Worm (Caenorhabditis elegans): ENCODE measurements around the gene B0361.3.

Gene B0361.3

ce11 chrIII:7272088-7272487, 9.2 kb upstream of the B0361.3 start (continued):
- TF ChIP-seq nhr-11 (tag; optimal IDR thresholded peaks at IDR 0.05) (no peak), nhr-28 (tag; optimal IDR thresholded peaks at IDR 0.05) (no peak), efl-3 (GFP tag; optimal IDR thresholded peaks at IDR 0.05) (peak; percentile 4), hlh-4 (tag; optimal IDR thresholded peaks at IDR 0.05) (no peak), lin-39 (tag; optimal IDR thresholded peaks at IDR 0.05) (no peak), ceh-8 (GFP tag; optimal IDR thresholded peaks at IDR 0.05) (no peak), hpl-2 (GFP tag; optimal IDR thresholded peaks at IDR 0.05) (no peak), tlp-1 (tag; optimal IDR thresholded peaks at IDR 0.05) (no peak), blmp-1 (tag; optimal IDR thresholded peaks at IDR 0.05) (peak; percentile 29), nhr-90 (tag; optimal IDR thresholded peaks at IDR 0.05; ENCODE audit: poor library complexity) (peak; percentile 57), mef-2 (tag; optimal IDR thresholded peaks at IDR 0.05) (no peak), elt-3 (tag; optimal IDR thresholded peaks at IDR 0.05) (peak in 1 of 6 experiments; percentile 6), zag-1 (tag; optimal IDR thresholded peaks at IDR 0.05) (no peak), C04F5.9 (tag; optimal IDR thresholded peaks at IDR 0.05) (no peak), pax-3 (tag; optimal IDR thresholded peaks at IDR 0.05) (peak; percentile 41), nhr-71 (tag; optimal IDR thresholded peaks at IDR 0.05) (peak; percentile 84), nhr-84 (tag; optimal IDR thresholded peaks at IDR 0.05) (no peak), lin-15B (tag; optimal IDR thresholded peaks at IDR 0.05) (no peak), aly-2 (tag; optimal IDR thresholded peaks at IDR 0.05) (no peak), fkh-8 (tag; optimal IDR thresholded peaks at IDR 0.05) (no peak), hlh-17 (GFP tag; optimal IDR thresholded peaks at IDR 0.05; ENCODE audit: borderline replicate concordance) (no peak), snu-23 (GFP tag; optimal IDR thresholded peaks at IDR 0.05) (peak; percentile 76), ces-1 (GFP tag; optimal IDR thresholded peaks at IDR 0.05) (no peak), fos-1 (tag; optimal IDR thresholded peaks at IDR 0.05) (no peak), unc-130 (tag; optimal IDR thresholded peaks at IDR 0.05) (peak; percentile 62), ama-1 (optimal IDR thresholded peaks at IDR 0.05) (no peak), unc-86 (tag; optimal IDR thresholded peaks at IDR 0.05) (peak; percentile 50), zip-4 (GFP tag; optimal IDR thresholded peaks at IDR 0.05) (no peak), fkh-4 (tag; optimal IDR thresholded peaks at IDR 0.05; ENCODE audit: borderline replicate concordance) (no peak), lir-3 (tag; optimal IDR thresholded peaks at IDR 0.05; ENCODE audit: poor library complexity) (peak; percentile 56), lin-14 (GFP tag; optimal IDR thresholded peaks at IDR 0.05) (peak; percentile 93), efl-1 (optimal IDR thresholded peaks at IDR 0.05) (peak; percentile 27 to 60), efl-1 (GFP tag; optimal IDR thresholded peaks at IDR 0.05 in 1 of 2) (peak; percentile 56 to 96), lsy-2 (tag; optimal IDR thresholded peaks at IDR 0.05) (peak; percentile 38 to 61), ztf-4 (tag; optimal IDR thresholded peaks at IDR 0.05) (no peak), dpl-1 (GFP tag; optimal IDR thresholded peaks at IDR 0.05) (peak; percentile 24 to 58 (median 58)), grh-1 (GFP tag; IDR thresholded peaks at IDR 0.05) (peak; percentile 60), Y116A8C.19 (tag; optimal IDR thresholded peaks at IDR 0.05; ENCODE audit: borderline replicate concordance) (no peak), C16A3.4 (tag; optimal IDR thresholded peaks at IDR 0.05) (peak; percentile 21), nhr-237 (tag; optimal IDR thresholded peaks at IDR 0.05) (no peak), ceh-82 (tag; optimal IDR thresholded peaks at IDR 0.05) (no peak), C34B4.2 (tag; optimal IDR thresholded peaks at IDR 0.05) (no peak), unc-98 (GFP tag; IDR thresholded peaks at IDR 0.05) (no peak), snpc-4 (tag; optimal IDR thresholded peaks at IDR 0.05) (peak; percentile 2), ceh-63 (GFP tag; optimal IDR thresholded peaks at IDR 0.05) (no peak), nhr-76 (tag; optimal IDR thresholded peaks at IDR 0.05) (no peak), nhr-47 (tag; optimal IDR thresholded peaks at IDR 0.05) (peak; percentile 55), unc-62 (GFP tag; optimal IDR thresholded peaks at IDR 0.05) (no peak), lin-35 (GFP tag; optimal IDR thresholded peaks at IDR 0.05) (peak; percentile 36 to 67), egl-27 (tag; optimal IDR thresholded peaks at IDR 0.05) (no peak), F16B12.6 (tag; optimal IDR thresholded peaks at IDR 0.05) (no peak), jun-1 (tag; optimal IDR thresholded peaks at IDR 0.05) (peak; percentile 9), elt-2 (tag; optimal IDR thresholded peaks at IDR 0.05) (peak; percentile 40), nhr-12 (tag; optimal IDR thresholded peaks at IDR 0.05) (no peak)

Data from whole organism, L1 larva.